Worm (Caenorhabditis elegans): ENCODE results near the gene R11.4.

The R11.4 gene

ce11 chrX:16210518-16210917, at the start of gene R11.4:
Gene R11.4 (minus strand): TSS chrX:16210618.
- TF ChIP-seq blmp-1 (tag; optimal IDR thresholded peaks at IDR 0.05): no peak
- TF ChIP-seq pha-4 (tag; optimal IDR thresholded peaks at IDR 0.05): no peak
- TF ChIP-seq elt-3 (tag; optimal IDR thresholded peaks at IDR 0.05): no peak
- TF ChIP-seq ceh-83 (GFP tag; optimal IDR thresholded peaks at IDR 0.05): no peak
- TF ChIP-seq sptf-1 (tag; optimal IDR thresholded peaks at IDR 0.05): no peak
- TF ChIP-seq nhr-12 (tag; optimal IDR thresholded peaks at IDR 0.05): no peak
- TF ChIP-seq nhr-237 (tag; optimal IDR thresholded peaks at IDR 0.05): no peak
- TF ChIP-seq lin-13 (tag; optimal IDR thresholded peaks at IDR 0.05): no peak
- TF ChIP-seq lin-32 (GFP tag; optimal IDR thresholded peaks at IDR 0.05): no peak
- TF ChIP-seq cnd-1 (tag; optimal IDR thresholded peaks at IDR 0.05): no peak
- TF ChIP-seq zip-8 (tag; optimal IDR thresholded peaks at IDR 0.05): no peak
- TF ChIP-seq mls-2 (tag; optimal IDR thresholded peaks at IDR 0.05): no peak
- TF ChIP-seq bed-3 (GFP tag; optimal IDR thresholded peaks at IDR 0.05): no peak
- no peak for TF ChIP-seq ham-2 (GFP tag; optimal IDR thresholded peaks at IDR 0.05)
- no peak for TF ChIP-seq mep-1 (tag; optimal IDR thresholded peaks at IDR 0.05)
- TF ChIP-seq snpc-4 (tag; optimal IDR thresholded peaks at IDR 0.05): no peak
- TF ChIP-seq nhr-28 (tag; optimal IDR thresholded peaks at IDR 0.05): no peak
- TF ChIP-seq nhr-76 (tag; optimal IDR thresholded peaks at IDR 0.05): no peak

ce11 chrX:16260077-16260476, 49.7 kb upstream of the R11.4 start:
- TF ChIP-seq tbx-8 (GFP tag; optimal IDR thresholded peaks at IDR 0.05): no peak
- no peak for TF ChIP-seq ceh-39 (tag; optimal IDR thresholded peaks at IDR 0.05)
- no peak for TF ChIP-seq blmp-1 (tag; optimal IDR thresholded peaks at IDR 0.05)
- TF ChIP-seq cnd-1 (tag; optimal IDR thresholded peaks at IDR 0.05): no peak
- no peak for TF ChIP-seq bed-3 (GFP tag; optimal IDR thresholded peaks at IDR 0.05)
- TF ChIP-seq nhr-76 (tag; optimal IDR thresholded peaks at IDR 0.05): no peak
- TF ChIP-seq flh-1 (GFP tag; optimal IDR thresholded peaks at IDR 0.05): no peak
- no peak for TF ChIP-seq mab-5 (tag; optimal IDR thresholded peaks at IDR 0.05)
- TF ChIP-seq drap-1 (GFP tag; optimal IDR thresholded peaks at IDR 0.05): no peak
- TF ChIP-seq elt-3 (tag; optimal IDR thresholded peaks at IDR 0.05): no peak
- TF ChIP-seq unc-120 (tag; optimal IDR thresholded peaks at IDR 0.05; ENCODE audit: poor library complexity, severe bottlenecking): no peak
- TF ChIP-seq zip-8 (tag; optimal IDR thresholded peaks at IDR 0.05): no peak
- no peak for TF ChIP-seq lin-32 (GFP tag; optimal IDR thresholded peaks at IDR 0.05)
- TF ChIP-seq mls-2 (tag; optimal IDR thresholded peaks at IDR 0.05): no peak
- TF ChIP-seq sptf-1 (tag; optimal IDR thresholded peaks at IDR 0.05): no peak
- no peak for TF ChIP-seq lsy-2 (tag; optimal IDR thresholded peaks at IDR 0.05)
- no peak for TF ChIP-seq nhr-12 (tag; optimal IDR thresholded peaks at IDR 0.05)
- TF ChIP-seq snpc-4 (tag; optimal IDR thresholded peaks at IDR 0.05): no peak

- TF ChIP-seq mab-5 (tag; optimal IDR thresholded peaks at IDR 0.05): no peak
- no peak for TF ChIP-seq unc-39 (tag; optimal IDR thresholded peaks at IDR 0.05)
- no peak for TF ChIP-seq sptf-1 (tag; optimal IDR thresholded peaks at IDR 0.05)
- no peak for TF ChIP-seq cnd-1 (tag; optimal IDR thresholded peaks at IDR 0.05)
- no peak for TF ChIP-seq lsy-2 (tag; optimal IDR thresholded peaks at IDR 0.05)
- no peak for TF ChIP-seq bed-3 (GFP tag; optimal IDR thresholded peaks at IDR 0.05)
- no peak for TF ChIP-seq pha-4 (tag; optimal IDR thresholded peaks at IDR 0.05)
- no peak for TF ChIP-seq M03D4.4 (tag; optimal IDR thresholded peaks at IDR 0.05)
- no peak for TF ChIP-seq nhr-2 (tag; optimal IDR thresholded peaks at IDR 0.05)
- no peak for TF ChIP-seq ztf-11 (tag; optimal IDR thresholded peaks at IDR 0.05)
These were observed 48.1 kb upstream of the R11.4 start for ce11 chrX:16258503-16258902.

ce11 chrX:16250679-16251078, 40.3 kb upstream of the R11.4 start, which contains the start of gene W10G6.6:
Gene W10G6.6 (minus strand): TSS chrX:16250779.
- TF ChIP-seq mep-1 (tag; optimal IDR thresholded peaks at IDR 0.05) (no peak), snpc-4 (tag; optimal IDR thresholded peaks at IDR 0.05) (no peak), nhr-28 (tag; optimal IDR thresholded peaks at IDR 0.05) (no peak), lin-13 (tag; optimal IDR thresholded peaks at IDR 0.05) (no peak), ceh-83 (GFP tag; optimal IDR thresholded peaks at IDR 0.05) (no peak), lin-32 (GFP tag; optimal IDR thresholded peaks at IDR 0.05) (no peak), unc-39 (tag; optimal IDR thresholded peaks at IDR 0.05) (no peak), sptf-1 (tag; optimal IDR thresholded peaks at IDR 0.05) (no peak), nhr-12 (tag; optimal IDR thresholded peaks at IDR 0.05) (no peak), ztf-11 (tag; optimal IDR thresholded peaks at IDR 0.05) (no peak), elt-1 (tag; optimal IDR thresholded peaks at IDR 0.05; ENCODE audit: borderline replicate concordance, insufficient read depth) (no peak), ces-1 (GFP tag; optimal IDR thresholded peaks at IDR 0.05) (no peak), unc-62 (GFP tag; optimal IDR thresholded peaks at IDR 0.05) (no peak), mls-2 (tag; optimal IDR thresholded peaks at IDR 0.05) (no peak), nhr-76 (tag; optimal IDR thresholded peaks at IDR 0.05) (no peak), ceh-39 (tag; optimal IDR thresholded peaks at IDR 0.05) (no peak), sem-2 (GFP tag; optimal IDR thresholded peaks at IDR 0.05) (no peak), ham-2 (GFP tag; optimal IDR thresholded peaks at IDR 0.05) (no peak)

All from whole organism, mixed stage, embryonic.